Fruit fly (Drosophila melanogaster) whole organism, embryonic: ENCODE measurements around the gene barr.

Source experiments
- Abd-B ChIP-seq: fragments of 200-800 bp; sonication (Bioruptor generic); optimal IDR thresholded peaks from 2 replicates; lab custom pipeline; 2018; ENCODE audit warnings: missing biosample characterization, mild to moderate bottlenecking, missing genetic modification characterization, moderate library complexity
- Asciz ChIP-seq: fragments of 200-800 bp; sonication (Bioruptor generic); optimal IDR thresholded peaks from 2 replicates; lab custom pipeline; 2017; ENCODE audit warnings: missing biosample characterization, mild to moderate bottlenecking, missing genetic modification characterization, missing genetic modification reagents
- Atf-2 ChIP-seq: fragments of 200-800 bp; sonication (Bioruptor generic); optimal IDR thresholded peaks from 2 replicates; lab custom pipeline; 2016; ENCODE audit warnings: missing biosample characterization, missing genetic modification characterization
- Bgb ChIP-seq: fragments of 200-800 bp; sonication (Bioruptor generic); IDR thresholded peaks from 2 replicates; pipeline ENCODE4 v1.3.6; 2022; ENCODE audit warnings: missing biosample characterization, missing genetic modification characterization; ENCODE audit not compliant: partially characterized antibody
- Bteb2 ChIP-seq: fragments of 200-800 bp; sonication (Bioruptor generic); optimal IDR thresholded peaks from 2 replicates; lab custom pipeline; 2016; ENCODE audit warnings: missing biosample characterization, missing genetic modification characterization
- CG10147 ChIP-seq: fragments of 200-800 bp; sonication (Bioruptor generic); optimal IDR thresholded peaks from 2 replicates; lab custom pipeline; 2019; ENCODE audit warnings: missing biosample characterization, mild to moderate bottlenecking, missing genetic modification characterization, moderate library complexity
- CG10959 ChIP-seq: fragments of 200-800 bp; sonication (Bioruptor generic); IDR thresholded peaks from 2 replicates; pipeline ENCODE4 v1.3.6; 2022; ENCODE audit warnings: missing biosample characterization, missing genetic modification characterization
- CG12236 ChIP-seq: fragments of 200-800 bp; sonication (Bioruptor generic); optimal IDR thresholded peaks from 2 replicates; lab custom pipeline; 2016; ENCODE audit warnings: missing biosample characterization, missing genetic modification characterization
- CG14710 ChIP-seq: fragments of 200-800 bp; sonication (Bioruptor generic); optimal IDR thresholded peaks from 3 replicates; lab custom pipeline; 2019; ENCODE audit warnings: missing biosample characterization, mild to moderate bottlenecking, missing genetic modification characterization, moderate library complexity
- CG15011 ChIP-seq: fragments of 200-800 bp; sonication (Bioruptor generic); optimal IDR thresholded peaks from 3 replicates; lab custom pipeline; 2018; ENCODE audit warnings: missing biosample characterization, mild to moderate bottlenecking, missing genetic modification characterization
- CG15601 ChIP-seq: fragments of 200-800 bp; sonication (Bioruptor generic); optimal IDR thresholded peaks from 3 replicates; lab custom pipeline; 2019; ENCODE audit warnings: missing biosample characterization, mild to moderate bottlenecking, missing genetic modification characterization, moderate library complexity
- CG31441 ChIP-seq: fragments of 200-800 bp; sonication (Bioruptor generic); IDR thresholded peaks from 2 replicates; pipeline ENCODE4 v1.3.6; 2022; ENCODE audit warnings: missing biosample characterization, missing genetic modification characterization
- CG33213 ChIP-seq: fragments of 200-800 bp; sonication (Bioruptor generic); optimal IDR thresholded peaks from 3 replicates; lab custom pipeline; 2016; ENCODE audit warnings: missing biosample characterization, missing genetic modification characterization
- CG3838 ChIP-seq: fragments of 200-800 bp; sonication (Bioruptor generic); optimal IDR thresholded peaks from 3 replicates; lab custom pipeline; 2016; ENCODE audit warnings: missing biosample characterization, missing genetic modification characterization
- CG4424 ChIP-seq: fragments of 200-800 bp; sonication (Bioruptor generic); optimal IDR thresholded peaks from 3 replicates; lab custom pipeline; 2016; ENCODE audit warnings: missing biosample characterization, missing genetic modification characterization
- CG7786 ChIP-seq: fragments of 200-800 bp; sonication (Bioruptor generic); optimal IDR thresholded peaks from 2 replicates; lab custom pipeline; 2016; ENCODE audit warnings: missing biosample characterization, missing genetic modification characterization
- CG9817 ChIP-seq: fragments of 200-800 bp; sonication (Bioruptor generic); optimal IDR thresholded peaks from 2 replicates; lab custom pipeline; 2018; ENCODE audit warnings: missing biosample characterization, mild to moderate bottlenecking, missing genetic modification characterization, moderate library complexity
- CoRest ChIP-seq: fragments of 200-800 bp; sonication (Bioruptor generic); optimal IDR thresholded peaks from 3 replicates; lab custom pipeline; 2018; ENCODE audit warnings: missing biosample characterization, mild to moderate bottlenecking, missing genetic modification characterization, moderate library complexity
- Dfd ChIP-seq, 2 experiments: fragments of >200 bp; optimal IDR thresholded peaks; 2 replicates each; lab custom pipeline; 2017; ENCODE audit warnings: missing biosample characterization in 2 of 2, missing genetic modification characterization in 2 of 2
- E2f2 ChIP-seq: fragments of 200-800 bp; sonication (Bioruptor generic); IDR thresholded peaks from 2 replicates; pipeline ENCODE4 v1.3.6; 2022; ENCODE audit warnings: missing biosample characterization, missing genetic modification characterization
- ERR ChIP-seq: fragments of 200-800 bp; sonication (Bioruptor generic); optimal IDR thresholded peaks from 2 replicates; lab custom pipeline; 2016; ENCODE audit warnings: missing biosample characterization, missing genetic modification characterization
- Ets97D ChIP-seq: fragments of 200-800 bp; sonication (Bioruptor generic); optimal IDR thresholded peaks from 3 replicates; lab custom pipeline; 2016; ENCODE audit warnings: missing biosample characterization, missing genetic modification characterization
- HLHmδ ChIP-seq: fragments of 200-800 bp; sonication (Bioruptor generic); optimal IDR thresholded peaks from 2 replicates; lab custom pipeline; 2018; ENCODE audit warnings: missing biosample characterization, mild to moderate bottlenecking, missing genetic modification characterization, moderate library complexity
- HmgZ ChIP-seq: fragments of 200-800 bp; sonication (Bioruptor generic); optimal IDR thresholded peaks from 2 replicates; lab custom pipeline; 2018; ENCODE audit warnings: missing biosample characterization, mild to moderate bottlenecking, missing genetic modification characterization
- Hmr ChIP-seq: fragments of 200-800 bp; sonication (Bioruptor generic); optimal IDR thresholded peaks from 3 replicates; lab custom pipeline; 2017; ENCODE audit warnings: mild to moderate bottlenecking, missing biosample characterization, missing genetic modification reagents, missing genetic modification characterization
- Myb ChIP-seq: fragments of 200-800 bp; sonication (Bioruptor generic); optimal IDR thresholded peaks from 2 replicates; lab custom pipeline; 2016; ENCODE audit warnings: missing biosample characterization, missing genetic modification characterization
- Opbp ChIP-seq: fragments of 200-800 bp; sonication (Bioruptor generic); IDR thresholded peaks from 3 replicates; pipeline ENCODE4 v1.3.6; 2022; ENCODE audit warnings: missing biosample characterization, missing genetic modification characterization; ENCODE audit not compliant: partially characterized antibody
- Side ChIP-seq: fragments of 200-800 bp; sonication (Bioruptor generic); optimal IDR thresholded peaks from 2 replicates; lab custom pipeline; 2016; ENCODE audit warnings: missing biosample characterization, missing genetic modification characterization
- Spps ChIP-seq: fragments of 200-800 bp; sonication (Bioruptor generic); optimal IDR thresholded peaks from 2 replicates; lab custom pipeline; 2018; ENCODE audit warnings: missing biosample characterization, mild to moderate bottlenecking, missing genetic modification characterization
- Usf ChIP-seq: fragments of 200-800 bp; sonication (Bioruptor generic); optimal IDR thresholded peaks from 2 replicates; lab custom pipeline; 2017; ENCODE audit warnings: missing genotype, missing biosample characterization, missing genetic modification characterization
- ara ChIP-seq: fragments of 200-800 bp; sonication (Bioruptor generic); IDR thresholded peaks from 2 replicates; pipeline ENCODE4 v1.3.6; 2022; ENCODE audit warnings: missing biosample characterization, missing genetic modification characterization
- bbx ChIP-seq: fragments of 200-800 bp; sonication (Bioruptor generic); IDR thresholded peaks from 2 replicates; pipeline ENCODE4 v1.3.6; 2022; ENCODE audit warnings: missing biosample characterization, missing genetic modification characterization; ENCODE audit not compliant: partially characterized antibody
- btn ChIP-seq: fragments of 200-800 bp; sonication (Bioruptor generic); optimal IDR thresholded peaks from 2 replicates; lab custom pipeline; 2016; ENCODE audit warnings: missing biosample characterization, missing genetic modification characterization
- cg ChIP-seq: fragments of 200-800 bp; sonication (Bioruptor generic); optimal IDR thresholded peaks from 3 replicates; lab custom pipeline; 2019; ENCODE audit warnings: missing biosample characterization, mild to moderate bottlenecking, missing genetic modification characterization, moderate library complexity
- chm ChIP-seq: fragments of 200-800 bp; sonication (Bioruptor generic); IDR thresholded peaks from 2 replicates; pipeline ENCODE4 v1.3.6; 2022; ENCODE audit warnings: missing biosample characterization, missing genetic modification characterization
- chn ChIP-seq: fragments of 200-800 bp; sonication (Bioruptor generic); optimal IDR thresholded peaks from 2 replicates; lab custom pipeline; 2016; ENCODE audit warnings: missing biosample characterization, missing genetic modification characterization
- crc ChIP-seq: fragments of 200-800 bp; sonication (Bioruptor generic); optimal IDR thresholded peaks from 2 replicates; lab custom pipeline; 2016; ENCODE audit warnings: missing biosample characterization, missing genetic modification characterization
- dimm ChIP-seq: fragments of 200-800 bp; sonication (Bioruptor generic); IDR thresholded peaks from 2 replicates; pipeline ENCODE4 v1.3.6; 2022; ENCODE audit warnings: missing biosample characterization, missing genetic modification characterization
- eve ChIP-seq, 2 experiments: fragments of >200 bp; optimal IDR thresholded peaks; 2 replicates each; lab custom pipeline; 2017; ENCODE audit warnings: missing biosample characterization in 2 of 2, missing genetic modification characterization in 2 of 2
- gfzf ChIP-seq: fragments of 200-800 bp; sonication (Bioruptor generic); optimal IDR thresholded peaks from 2 replicates; lab custom pipeline; 2016; ENCODE audit warnings: missing biosample characterization, mild to moderate bottlenecking, missing genetic modification characterization, moderate library complexity
- her ChIP-seq: fragments of 200-800 bp; sonication (Bioruptor generic); optimal IDR thresholded peaks from 2 replicates; lab custom pipeline; 2016; ENCODE audit warnings: missing biosample characterization, missing genetic modification characterization
- nau ChIP-seq: fragments of 200-800 bp; sonication (Bioruptor generic); optimal IDR thresholded peaks from 3 replicates; lab custom pipeline; 2017; ENCODE audit warnings: missing biosample characterization, mild to moderate bottlenecking, missing genetic modification characterization, missing genetic modification reagents
- otp ChIP-seq: fragments of 200-800 bp; sonication (Bioruptor generic); IDR thresholded peaks from 3 replicates; pipeline ENCODE4, ENCODE4 v1.3.6; 2022; ENCODE audit warnings: missing biosample characterization, missing genetic modification characterization
- p53 ChIP-seq: fragments of 200-800 bp; sonication (Bioruptor generic); optimal IDR thresholded peaks from 2 replicates; lab custom pipeline; 2016; ENCODE audit warnings: missing biosample characterization, missing genetic modification characterization
- pan ChIP-seq, 4 experiments: fragments of >200 bp in 3 of 4; fragments of 200-800 bp in 1 of 4; sonication (Bioruptor generic) in 1 of 4; optimal IDR thresholded peaks in 3 of 4; IDR thresholded peaks in 1 of 4; 2 replicates each; pipeline versions ENCODE4 v1.3.6 to Lab custom; 2017 to 2022; ENCODE audit warnings: missing biosample characterization in 2 of 4, missing genetic modification characterization in 2 of 4, mixed read lengths in 1 of 4
- salm ChIP-seq: fragments of 200-800 bp; sonication (Bioruptor generic); optimal IDR thresholded peaks from 2 replicates; lab custom pipeline; 2018; ENCODE audit warnings: missing biosample characterization, mild to moderate bottlenecking, missing genetic modification characterization
- trh ChIP-seq: fragments of 200-800 bp; sonication (Bioruptor generic); optimal IDR thresholded peaks from 2 replicates; lab custom pipeline; 2016; ENCODE audit warnings: missing biosample characterization, missing genetic modification characterization
- wdn ChIP-seq: fragments of 200-800 bp; sonication (Bioruptor generic); IDR thresholded peaks from 2 replicates; pipeline ENCODE4 v1.3.6; 2022; ENCODE audit warnings: missing biosample characterization, missing genetic modification characterization

Gene barr

DNA sequence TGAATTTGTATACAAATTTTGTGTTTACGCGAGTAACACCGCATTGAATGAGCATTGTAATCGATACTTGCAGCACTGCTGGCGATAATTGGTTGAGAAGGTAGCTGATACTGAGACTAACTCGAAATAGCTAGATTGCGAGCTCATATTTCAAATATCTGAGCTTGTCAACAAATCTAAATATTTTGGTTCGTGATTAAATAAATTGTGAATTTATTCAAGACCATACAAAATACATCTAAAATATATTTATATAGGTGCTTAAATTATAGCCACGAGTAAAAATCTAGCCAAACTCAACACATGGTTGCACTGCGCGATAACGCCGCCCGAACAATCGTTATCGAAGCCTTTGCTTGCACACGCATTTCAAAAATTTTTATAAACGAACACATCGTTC lies 32.6 kb upstream of the barr start, which contains the start of the genes Taf13 and nesd (continued):
- TF ChIP-seq Opbp (GFP tag; lab: Robert Waterston, UW) (no peak; the same call in 2 of the 3 replicates), CG7786 (GFP tag; lab: Kevin White, UChicago) (no peak), CG31441 (GFP tag; lab: Robert Waterston, UW) (peak; percentile 50; the same call in 1 of the 2 replicates), Bteb2 (GFP tag; lab: Kevin White, UChicago) (no peak), CG15601 (tag; lab: Kevin White, UChicago) (peak; percentile 69), Side (GFP tag; lab: Kevin White, UChicago) (no peak), Usf (GFP tag; lab: Kevin White, UChicago) (no peak), her (GFP tag; lab: Kevin White, UChicago) (no peak), Hmr (peak; percentile 37), Asciz (GFP tag; lab: Kevin White, UChicago) (no peak), bbx (GFP tag; lab: Robert Waterston, UW) (peak; percentile 48), Bgb (GFP tag; lab: Robert Waterston, UW) (peak; percentile 53), CoRest (tag; lab: Kevin White, UChicago) (peak; percentile 72), Abd-B (GFP tag; lab: Kevin White, UChicago) (peak; percentile 41), CG3838 (GFP tag; lab: Kevin White, UChicago) (no peak), btn (GFP tag; lab: Kevin White, UChicago) (no peak), dimm (GFP tag; lab: Robert Waterston, UW) (no peak), CG4424 (peak; percentile 38), ERR (GFP tag; lab: Kevin White, UChicago) (no peak), Myb (GFP tag; lab: Kevin White, UChicago) (peak; percentile 73)
- TF ChIP-seq, all 482 proteins: peak for 174

DNA sequence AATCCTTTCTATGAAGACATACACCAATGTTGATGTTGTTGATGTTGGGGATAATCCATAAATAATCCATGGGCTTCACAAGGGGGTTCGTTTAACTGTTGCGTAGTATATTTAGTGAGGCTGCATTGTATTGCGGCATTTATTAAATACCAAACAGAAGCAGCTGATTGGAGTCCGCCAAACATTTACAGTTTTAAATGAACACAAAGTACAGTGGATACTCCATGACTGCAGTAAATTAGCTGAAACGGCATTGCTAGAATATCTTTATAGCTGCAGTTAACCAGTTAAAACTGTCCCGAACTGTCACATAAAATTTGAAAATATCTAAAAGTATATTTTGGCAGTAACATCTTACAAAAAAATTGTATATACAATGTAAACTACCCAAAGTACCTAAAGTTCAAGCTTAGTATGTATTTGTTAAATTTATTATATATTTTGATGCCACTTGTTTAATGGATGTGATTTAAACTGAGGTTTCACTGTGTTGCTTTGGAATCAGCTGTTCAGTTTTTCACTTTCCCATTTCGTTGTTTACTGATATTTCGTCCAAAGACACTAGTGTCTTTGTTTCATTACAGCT lies 30.0 kb upstream of the barr start, which contains the start of the genes CG10747 and Pyroxd1:
Gene CG10747, minus strand, starts transcription at position 255 of the 586 bp plus-strand sequence.
Gene Pyroxd1, plus strand, starts transcription at position 342 of the 586 bp plus-strand sequence.
- TF ChIP-seq p53 (peak; percentile 80), CG10959 (peak; percentile 79), CG33213 (peak; percentile 82), dimm (GFP tag; lab: Robert Waterston, UW) (0 out of 2 replicates have a peak, but pooled peaks have one; percentile 53), CG9817 (tag; lab: Kevin White, UChicago) (peak; percentile 98), CG14710 (peak; percentile 95), chn (GFP tag; lab: Kevin White, UChicago) (peak; percentile 96), CG12236 (GFP tag; lab: Kevin White, UChicago) (peak; percentile 86), cg (GFP tag; lab: Kevin White, UChicago) (no peak), chm (GFP tag; lab: Robert Waterston, UW) (peak; percentile 92), CG10147 (peak; percentile 97), HLHmδ (no peak), CG15011 (GFP tag; lab: Kevin White, UChicago) (peak; percentile 93), E2f2 (GFP tag; lab: Robert Waterston, UW) (peak; percentile 91), ara (GFP tag; lab: Robert Waterston, UW) (peak; percentile 92), Atf-2 (GFP tag; lab: Kevin White, UChicago) (peak; percentile 93), HmgZ (tag; lab: Kevin White, UChicago) (peak; percentile 98), crc (GFP tag; lab: Kevin White, UChicago) (peak; percentile 90), Ets97D (peak; percentile 87), pan (optimal IDR thresholded peaks at IDR 0.05; lab: Kevin White, UChicago) (no peak), pan (GFP tag; optimal IDR thresholded peaks at IDR 0.05 in 1 of 2, IDR thresholded peaks at IDR 0.05 in 1 of 2) (peak in 1 of 2 experiments; percentile 95), nau (GFP tag; lab: Kevin White, UChicago) (peak; percentile 92), salm (tag; lab: Kevin White, UChicago) (peak; percentile 94), wdn (peak; percentile 89), Hmr (peak; percentile 97), otp (peak; percentile 84), trh (GFP tag; lab: Kevin White, UChicago) (peak; percentile 92), Dfd (GFP tag; optimal IDR thresholded peaks at IDR 0.05; lab: Kevin White, UChicago) (peak in 1 of 2 experiments; percentile 85), gfzf (GFP tag; lab: Kevin White, UChicago) (peak; percentile 78), Spps (peak; percentile 88), eve (GFP tag; optimal IDR thresholded peaks at IDR 0.05; lab: Kevin White, UChicago) (no peak)
